Worm (Caenorhabditis elegans): Measurements from ENCODE around the gene zipt-2.2.

ce11 chrIV:4254989-4255582, 19.9 kb upstream of the zipt-2.2 start:
- TF ChIP-seq T22C8.4 (GFP tag; IDR thresholded peaks at IDR 0.05): no peak
- no peak for TF ChIP-seq flt-1 (GFP tag; IDR thresholded peaks at IDR 0.05)
- TF ChIP-seq klf-2 (GFP tag; conservative IDR thresholded peaks at IDR 0.05): 0 out of 2 replicates have a peak, but pooled peaks have one; percentile 37
